Worm (Caenorhabditis elegans) whole organism, L2 larva: ENCODE measurements around the gene csn-1.

ENCODE experiments used
- R02D3.7 ChIP-seq: fragments of 150-350 bp; optimal IDR thresholded peaks from 2 replicates; lab custom pipeline; 2014; ENCODE audit warnings: missing biosample characterization, missing genetic modification characterization
- alr-1 ChIP-seq: fragments of 150-350 bp; optimal IDR thresholded peaks from 2 replicates; lab custom pipeline; 2014; ENCODE audit warnings: missing biosample characterization, missing genetic modification characterization
- ama-1 ChIP-seq: fragments of 150-350 bp; optimal IDR thresholded peaks from 2 replicates; lab custom pipeline; 2018; ENCODE audit warnings: inconsistent platforms
- unc-62 ChIP-seq: fragments of 150-350 bp; optimal IDR thresholded peaks from 2 replicates; lab custom pipeline; 2014; ENCODE audit warnings: missing biosample characterization, missing genetic modification reagents, missing genetic modification characterization

- TF ChIP-seq alr-1 (tag; lab: Kevin White, UChicago) = no peak
- TF ChIP-seq unc-62 = no peak
- no peak for TF ChIP-seq R02D3.7 (tag; lab: Kevin White, UChicago)
- TF ChIP-seq ama-1 (lab: Kevin White, UChicago) = no peak
These were observed 598 bp upstream of the csn-1 start, which contains the start of gene phf-14 for ce11 chrV:17871049-17871448.
